Worm (Caenorhabditis elegans): ENCODE results near the gene eat-2.

- TF ChIP-seq nhr-28 (tag; optimal IDR thresholded peaks at IDR 0.05) (no peak), aly-2 (tag; optimal IDR thresholded peaks at IDR 0.05) (no peak), lsy-2 (tag; optimal IDR thresholded peaks at IDR 0.05) (no peak), zag-1 (tag; optimal IDR thresholded peaks at IDR 0.05) (no peak), ceh-82 (tag; optimal IDR thresholded peaks at IDR 0.05) (no peak), ZK337.2 (GFP tag; IDR thresholded peaks at IDR 0.05) (no peak), ceh-28 (tag; optimal IDR thresholded peaks at IDR 0.05) (no peak), ztf-11 (tag; optimal IDR thresholded peaks at IDR 0.05) (no peak), arid-1 (GFP tag; conservative IDR thresholded peaks at IDR 0.05) (no peak), nhr-42 (GFP tag; IDR thresholded peaks at IDR 0.05) (no peak), lin-13 (GFP tag; optimal IDR thresholded peaks at IDR 0.05) (no peak)
Measured at ce11 chrII:14132733-14133132, 38.7 kb downstream of the eat-2 start, which contains the start of gene algn-3.
